Fruit fly (Drosophila melanogaster) whole organism, embryonic: ENCODE measurements around the gene Bace.

Experiments used
- Ada2b ChIP-seq: fragments of 200-800 bp; sonication (Bioruptor generic); IDR thresholded peaks from 2 replicates; pipeline ENCODE4 v1.3.6; 2022; ENCODE audit warnings: missing biosample characterization, missing genetic modification characterization
- Bdp1 ChIP-seq: fragments of 200-800 bp; sonication (Bioruptor generic); optimal IDR thresholded peaks from 3 replicates; lab custom pipeline; 2016; ENCODE audit warnings: missing biosample characterization, missing genetic modification characterization
- Bgb ChIP-seq: fragments of 200-800 bp; sonication (Bioruptor generic); IDR thresholded peaks from 2 replicates; pipeline ENCODE4 v1.3.6; 2022; ENCODE audit warnings: missing biosample characterization, missing genetic modification characterization; ENCODE audit not compliant: partially characterized antibody
- CG10366 ChIP-seq: fragments of 200-800 bp; sonication (Bioruptor generic); IDR thresholded peaks from 2 replicates; pipeline ENCODE4 v1.3.6; 2022; ENCODE audit warnings: missing biosample characterization, missing genetic modification characterization
- CG13123 ChIP-seq: fragments of 200-800 bp; sonication (Bioruptor generic); optimal IDR thresholded peaks from 2 replicates; lab custom pipeline; 2016; ENCODE audit warnings: missing biosample characterization, missing genetic modification characterization
- CG14667 ChIP-seq: fragments of 200-800 bp; sonication (Bioruptor generic); IDR thresholded peaks from 2 replicates; pipeline ENCODE4 v1.3.6; 2022; ENCODE audit warnings: missing biosample characterization, missing genetic modification characterization
- CG14710 ChIP-seq: fragments of 200-800 bp; sonication (Bioruptor generic); optimal IDR thresholded peaks from 3 replicates; lab custom pipeline; 2019; ENCODE audit warnings: missing biosample characterization, mild to moderate bottlenecking, missing genetic modification characterization, moderate library complexity
- CG16863 ChIP-seq: fragments of 200-800 bp; sonication (Bioruptor generic); optimal IDR thresholded peaks from 3 replicates; lab custom pipeline; 2016; ENCODE audit warnings: missing biosample characterization, missing genetic modification characterization
- CG17186 ChIP-seq: fragments of 200-800 bp; sonication (Bioruptor generic); optimal IDR thresholded peaks from 3 replicates; lab custom pipeline; 2017; ENCODE audit warnings: missing biosample characterization, missing genetic modification reagents, missing genetic modification characterization
- CG17328 ChIP-seq: fragments of 200-800 bp; sonication (Bioruptor generic); IDR thresholded peaks from 2 replicates; pipeline ENCODE4 v1.3.6; 2022; ENCODE audit warnings: missing biosample characterization, missing genetic modification characterization
- CG17359 ChIP-seq: fragments of 200-800 bp; sonication (Bioruptor generic); optimal IDR thresholded peaks from 3 replicates; lab custom pipeline; 2018; ENCODE audit warnings: missing biosample characterization, mild to moderate bottlenecking, missing genetic modification characterization, moderate library complexity
- CG3065 ChIP-seq: fragments of 200-800 bp; sonication (Bioruptor generic); optimal IDR thresholded peaks from 2 replicates; lab custom pipeline; 2016; ENCODE audit warnings: missing biosample characterization, missing genetic modification characterization
- CG31388 ChIP-seq: fragments of 200-800 bp; sonication (Bioruptor generic); optimal IDR thresholded peaks from 2 replicates; lab custom pipeline; 2016; ENCODE audit warnings: missing biosample characterization, missing genetic modification characterization
- CG34224 ChIP-seq: fragments of 200-800 bp; sonication (Bioruptor generic); IDR thresholded peaks from 3 replicates; pipeline ENCODE4 v1.3.6; 2022; ENCODE audit warnings: missing biosample characterization, missing genetic modification characterization; ENCODE audit not compliant: partially characterized antibody
- CG43689 ChIP-seq: fragments of 200-800 bp; sonication (Bioruptor generic); IDR thresholded peaks from 2 replicates; pipeline ENCODE4 v1.3.6; 2022; ENCODE audit warnings: missing biosample characterization, missing genetic modification characterization
- CG7556 ChIP-seq: fragments of 200-800 bp; sonication (Bioruptor generic); optimal IDR thresholded peaks from 2 replicates; lab custom pipeline; 2017; ENCODE audit warnings: missing biosample characterization, mild to moderate bottlenecking, missing genetic modification characterization
- CG8388 ChIP-seq: fragments of 200-800 bp; sonication (Bioruptor generic); optimal IDR thresholded peaks from 2 replicates; lab custom pipeline; 2019; ENCODE audit warnings: missing biosample characterization, mild to moderate bottlenecking, missing genetic modification characterization, moderate library complexity
- CG8765 ChIP-seq: fragments of 200-800 bp; sonication (Bioruptor generic); IDR thresholded peaks from 2 replicates; pipeline ENCODE4 v1.3.6; 2022; ENCODE audit warnings: missing biosample characterization, missing genetic modification characterization
- CG8944 ChIP-seq: fragments of 200-800 bp; sonication (Bioruptor generic); optimal IDR thresholded peaks from 3 replicates; lab custom pipeline; 2016; ENCODE audit warnings: missing biosample characterization, missing genetic modification characterization
- Dp ChIP-seq: fragments of 200-800 bp; sonication (Bioruptor generic); optimal IDR thresholded peaks from 2 replicates; lab custom pipeline; 2018; ENCODE audit warnings: missing biosample characterization, mild to moderate bottlenecking, missing genetic modification characterization, moderate library complexity
- Drgx ChIP-seq: fragments of 200-800 bp; sonication (Bioruptor generic); IDR thresholded peaks from 2 replicates; pipeline ENCODE4 v1.3.6; 2022; ENCODE audit warnings: missing biosample characterization, missing genetic modification characterization
- Lim3 ChIP-seq: fragments of 200-800 bp; sonication (Bioruptor generic); IDR thresholded peaks from 2 replicates; pipeline ENCODE4 v1.3.6; 2022; ENCODE audit warnings: missing biosample characterization, missing genetic modification characterization
- MTF-1 ChIP-seq: fragments of 200-800 bp; sonication (Bioruptor generic); optimal IDR thresholded peaks from 2 replicates; lab custom pipeline; 2018; ENCODE audit warnings: missing biosample characterization, mild to moderate bottlenecking, missing genetic modification characterization, borderline replicate concordance
- NC2α ChIP-seq: fragments of 200-800 bp; sonication (Bioruptor generic); optimal IDR thresholded peaks from 2 replicates; lab custom pipeline; 2016; ENCODE audit warnings: missing biosample characterization, missing genetic modification characterization
- NC2β ChIP-seq: fragments of 200-800 bp; sonication (Bioruptor generic); optimal IDR thresholded peaks from 2 replicates; lab custom pipeline; 2016; ENCODE audit warnings: missing biosample characterization, missing genetic modification characterization
- ato ChIP-seq: fragments of 200-800 bp; sonication (Bioruptor generic); IDR thresholded peaks from 2 replicates; pipeline ENCODE4 v1.3.6; 2022; ENCODE audit warnings: missing biosample characterization, missing genetic modification characterization; ENCODE audit not compliant: partially characterized antibody
- da ChIP-seq: fragments of 200-800 bp; sonication (Bioruptor generic); optimal IDR thresholded peaks from 2 replicates; lab custom pipeline; 2016; ENCODE audit warnings: missing biosample characterization, missing genetic modification characterization
- disco-r ChIP-seq: fragments of 200-800 bp; sonication (Bioruptor generic); optimal IDR thresholded peaks from 2 replicates; lab custom pipeline; 2016; ENCODE audit warnings: missing biosample characterization, missing genetic modification characterization
- dm ChIP-seq: fragments of 200-800 bp; sonication (Bioruptor generic); optimal IDR thresholded peaks from 3 replicates; lab custom pipeline; 2016; ENCODE audit warnings: missing biosample characterization, missing genetic modification characterization
- fd64A ChIP-seq: fragments of 200-800 bp; sonication (Bioruptor generic); optimal IDR thresholded peaks from 3 replicates; lab custom pipeline; 2018; ENCODE audit warnings: missing biosample characterization, mild to moderate bottlenecking, missing genetic modification characterization
- gce ChIP-seq: fragments of 200-800 bp; sonication (Bioruptor generic); IDR thresholded peaks from 3 replicates; pipeline ENCODE4 v1.3.6; 2022; ENCODE audit warnings: missing biosample characterization, missing genetic modification characterization
- gsb-n ChIP-seq: fragments of 200-800 bp; sonication (Bioruptor generic); optimal IDR thresholded peaks from 3 replicates; lab custom pipeline; 2018; ENCODE audit warnings: missing biosample characterization, mild to moderate bottlenecking, missing genetic modification characterization
- hkb ChIP-seq, 2 experiments: fragments of 200-800 bp in 1 of 2; fragments of >200 bp in 1 of 2; sonication (Bioruptor generic) in 1 of 2; IDR thresholded peaks in 1 of 2; optimal IDR thresholded peaks in 1 of 2; 2 replicates each; pipeline versions ENCODE4 v1.3.6 to Lab custom; 2017 to 2022; ENCODE audit warnings: missing biosample characterization in 1 of 2, missing genetic modification characterization in 1 of 2
- kay ChIP-seq: fragments of 200-800 bp; sonication (Bioruptor generic); optimal IDR thresholded peaks from 2 replicates; lab custom pipeline; 2016; ENCODE audit warnings: missing biosample characterization, missing genetic modification characterization
- ken ChIP-seq: fragments of 200-800 bp; sonication (Bioruptor generic); IDR thresholded peaks from 3 replicates; pipeline ENCODE4 v1.3.6; 2022; ENCODE audit warnings: missing biosample characterization, missing genetic modification characterization
- mld ChIP-seq: fragments of 200-800 bp; sonication (Bioruptor generic); IDR thresholded peaks from 3 replicates; pipeline ENCODE4 v1.3.6; 2022; ENCODE audit warnings: missing biosample characterization, missing genetic modification characterization; ENCODE audit not compliant: partially characterized antibody
- pan ChIP-seq, 4 experiments: fragments of >200 bp in 3 of 4; fragments of 200-800 bp in 1 of 4; sonication (Bioruptor generic) in 1 of 4; optimal IDR thresholded peaks in 3 of 4; IDR thresholded peaks in 1 of 4; 2 replicates each; pipeline versions ENCODE4 v1.3.6 to Lab custom; 2017 to 2022; ENCODE audit warnings: missing biosample characterization in 2 of 4, missing genetic modification characterization in 2 of 4, mixed read lengths in 1 of 4
- pita ChIP-seq: fragments of 200-800 bp; sonication (Bioruptor generic); optimal IDR thresholded peaks from 2 replicates; lab custom pipeline; 2017; ENCODE audit warnings: missing biosample characterization, mild to moderate bottlenecking, missing genetic modification characterization
- repo ChIP-seq: fragments of 200-800 bp; sonication (Bioruptor generic); optimal IDR thresholded peaks from 2 replicates; lab custom pipeline; 2016; ENCODE audit warnings: missing biosample characterization, missing genetic modification characterization
- salm ChIP-seq: fragments of 200-800 bp; sonication (Bioruptor generic); optimal IDR thresholded peaks from 2 replicates; lab custom pipeline; 2018; ENCODE audit warnings: missing biosample characterization, mild to moderate bottlenecking, missing genetic modification characterization
- sens ChIP-seq: fragments of 200-800 bp; sonication (Bioruptor generic); peaks from one replicate; lab custom pipeline; 2016; ENCODE audit warnings: missing biosample characterization, missing genetic modification characterization
- so ChIP-seq: fragments of 200-800 bp; sonication (Bioruptor generic); IDR thresholded peaks from 3 replicates; pipeline ENCODE4 v1.3.6; 2022; ENCODE audit warnings: missing biosample characterization, missing genetic modification characterization
- sqz ChIP-seq: fragments of 200-800 bp; sonication (Bioruptor generic); optimal IDR thresholded peaks from 3 replicates; lab custom pipeline; 2018; ENCODE audit warnings: missing biosample characterization, mild to moderate bottlenecking, missing genetic modification characterization
- tgo ChIP-seq: fragments of 200-800 bp; sonication (Bioruptor generic); IDR thresholded peaks from 3 replicates; pipeline ENCODE4 v1.3.6; 2022; ENCODE audit warnings: missing biosample characterization, missing genetic modification characterization
- trh ChIP-seq: fragments of 200-800 bp; sonication (Bioruptor generic); optimal IDR thresholded peaks from 2 replicates; lab custom pipeline; 2016; ENCODE audit warnings: missing biosample characterization, missing genetic modification characterization
- usp ChIP-seq: fragments of >200 bp; optimal IDR thresholded peaks from 2 replicates; lab custom pipeline; 2017; ENCODE audit warnings: missing biosample characterization, missing genetic modification characterization
- zf30C ChIP-seq: fragments of 200-800 bp; sonication (Bioruptor generic); optimal IDR thresholded peaks from 3 replicates; lab custom pipeline; 2018; ENCODE audit warnings: missing biosample characterization, mild to moderate bottlenecking, missing genetic modification characterization
- zfh2 ChIP-seq: fragments of 200-800 bp; sonication (Bioruptor generic); optimal IDR thresholded peaks from 2 replicates; lab custom pipeline; 2016; ENCODE audit warnings: missing biosample characterization, missing genetic modification characterization

The Bace gene

dm6 chr2L:8542234-8542572, 46.1 kb upstream of the Bace start (continued):
- TF ChIP-seq CG17186 (GFP tag; lab: Kevin White, UChicago) (no peak), zfh2 (GFP tag; lab: Kevin White, UChicago) (no peak), sens (GFP tag; lab: Kevin White, UChicago) (peak; percentile 50), ato (no peak), CG14710 (tag; lab: Kevin White, UChicago) (no peak), dm (GFP tag; lab: Kevin White, UChicago) (no peak), da (GFP tag; lab: Kevin White, UChicago) (no peak), CG8388 (GFP tag; lab: Kevin White, UChicago) (no peak), CG14667 (GFP tag; lab: Robert Waterston, UW) (no peak), zf30C (no peak)

DNA sequence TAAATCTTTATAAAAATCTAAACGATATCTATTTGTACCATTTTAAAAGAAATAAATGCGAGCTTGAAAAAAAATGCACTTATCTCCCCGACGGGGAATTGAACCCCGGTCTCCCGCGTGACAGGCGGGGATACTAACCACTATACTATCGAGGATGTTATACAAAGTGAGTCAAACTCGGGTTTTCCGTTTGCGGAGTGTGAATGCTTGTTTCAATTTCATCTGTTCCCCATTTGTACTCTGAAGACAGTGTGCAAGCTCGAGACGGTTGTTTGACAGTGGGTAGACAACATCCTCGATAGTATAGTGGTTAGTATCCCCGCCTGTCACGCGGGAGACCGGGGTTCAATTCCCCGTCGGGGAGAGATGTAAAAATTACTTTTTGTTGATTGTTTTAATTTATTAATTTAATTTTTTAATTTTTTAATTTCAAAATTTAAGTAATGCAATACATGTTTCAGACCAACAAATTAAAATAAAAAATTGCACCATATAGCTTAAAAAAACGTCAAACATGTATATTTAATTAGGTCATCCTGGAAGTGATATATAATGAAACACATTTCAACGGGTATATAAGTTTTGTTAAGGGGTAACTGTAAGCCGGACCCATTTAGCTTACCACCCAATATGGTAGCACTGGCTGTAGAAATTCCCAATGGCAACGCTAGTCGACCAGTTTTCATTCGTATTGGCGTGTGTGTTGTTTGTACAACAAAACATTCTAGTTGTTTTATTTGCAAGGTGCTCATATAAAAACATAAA, 45.5 kb upstream of the Bace start, which contains the start of gene Sema1a:
Gene Sema1a (plus strand): TSS at position 679 of the 765 bp plus-strand sequence.
- no peak for TF ChIP-seq Lim3 (GFP tag; lab: Robert Waterston, UW)
- peak; percentile 32 for TF ChIP-seq sqz (GFP tag; lab: Kevin White, UChicago)
- peak; percentile 52 for TF ChIP-seq tgo
- TF ChIP-seq hkb (optimal IDR thresholded peaks at IDR 0.05; lab: Kevin White, UChicago), result no peak
- peak; percentile 74; the same call in 1 of the 2 replicates for TF ChIP-seq hkb (GFP tag; IDR thresholded peaks at IDR 0.05; lab: Robert Waterston, UW)
- peak; percentile 61 for TF ChIP-seq CG16863 (GFP tag; lab: Kevin White, UChicago)
- TF ChIP-seq salm, result peak; percentile 54
- TF ChIP-seq CG17359, result peak; percentile 57
- peak; percentile 1 for TF ChIP-seq MTF-1 (GFP tag; lab: Kevin White, UChicago)
- no peak for TF ChIP-seq Dp (GFP tag; lab: Kevin White, UChicago)
- peak; percentile 41 for TF ChIP-seq CG13123 (GFP tag; lab: Kevin White, UChicago)
- peak; percentile 50 for TF ChIP-seq CG7556 (GFP tag; lab: Kevin White, UChicago)
- peak; percentile 19 for TF ChIP-seq NC2β (GFP tag; lab: Kevin White, UChicago)
- peak; percentile 16 for TF ChIP-seq CG3065 (GFP tag; lab: Kevin White, UChicago)
- TF ChIP-seq pan (optimal IDR thresholded peaks at IDR 0.05; lab: Kevin White, UChicago), result peak in 1 of 2 experiments; percentile 54
- TF ChIP-seq pan (GFP tag; optimal IDR thresholded peaks at IDR 0.05 in 1 of 2, IDR thresholded peaks at IDR 0.05 in 1 of 2), result peak in 1 of 2 experiments; percentile 81
- TF ChIP-seq CG17328 (GFP tag; lab: Robert Waterston, UW), result peak; percentile 81
- peak; percentile 62 for TF ChIP-seq CG10366 (GFP tag; lab: Robert Waterston, UW)
- peak; percentile 86 for TF ChIP-seq ato
- TF ChIP-seq disco-r, result peak; percentile 33
- TF ChIP-seq Bdp1 (GFP tag; lab: Kevin White, UChicago), result peak; percentile 100
- TF ChIP-seq Ada2b, result peak; percentile 68
- TF ChIP-seq CG31388 (GFP tag; lab: Kevin White, UChicago), result peak; percentile 11
- TF ChIP-seq kay, result no peak
- no peak for TF ChIP-seq pita (GFP tag; lab: Kevin White, UChicago)
- TF ChIP-seq Drgx (GFP tag; lab: Robert Waterston, UW), result peak; percentile 65
- peak; percentile 74 for TF ChIP-seq ken (GFP tag; lab: Robert Waterston, UW)
- peak; percentile 90 for TF ChIP-seq Bgb (GFP tag; lab: Robert Waterston, UW)
- peak; percentile 66 for TF ChIP-seq NC2α (GFP tag; lab: Kevin White, UChicago)
- no peak for TF ChIP-seq trh
- TF ChIP-seq mld (GFP tag; lab: Robert Waterston, UW), result peak; percentile 94
- peak; percentile 65; the same call in 2 of the 3 replicates for TF ChIP-seq so (GFP tag; lab: Robert Waterston, UW)
- TF ChIP-seq repo (GFP tag; lab: Kevin White, UChicago), result peak; percentile 46
- peak; percentile 64 for TF ChIP-seq gsb-n (tag; lab: Kevin White, UChicago)
- TF ChIP-seq CG8944, result peak; percentile 28
- TF ChIP-seq usp (GFP tag; lab: Kevin White, UChicago), result no peak
- TF ChIP-seq fd64A (GFP tag; lab: Kevin White, UChicago), result no peak
- no peak for TF ChIP-seq CG43689 (GFP tag; lab: Robert Waterston, UW)
- no peak for TF ChIP-seq gce
- TF ChIP-seq CG8765, result peak; percentile 50
- TF ChIP-seq CG34224 (GFP tag; lab: Robert Waterston, UW), result peak; percentile 79
